Worm (Caenorhabditis elegans) whole organism, L1 larva: ENCODE results near the gene ZK1193.2.

ENCODE experiments used
- fos-1 ChIP-seq: fragments of 150-350 bp; optimal IDR thresholded peaks from 2 replicates; lab custom pipeline; 2014; ENCODE audit warnings: missing biosample characterization, missing genetic modification characterization
- unc-86 ChIP-seq: sonication (generic microtip); optimal IDR thresholded peaks from 2 replicates; lab custom pipeline; 2016; ENCODE audit warnings: missing genetic modification characterization, missing compliant biosample characterization
- vab-15 ChIP-seq: sonication (generic microtip); optimal IDR thresholded peaks from 2 replicates; lab custom pipeline; 2017; ENCODE audit warnings: missing genotype, mild to moderate bottlenecking, missing genetic modification characterization, missing compliant biosample characterization
- zag-1 ChIP-seq: fragments of 150-350 bp; optimal IDR thresholded peaks from 2 replicates; lab custom pipeline; 2014; ENCODE audit warnings: missing biosample characterization, missing genetic modification characterization

DNA sequence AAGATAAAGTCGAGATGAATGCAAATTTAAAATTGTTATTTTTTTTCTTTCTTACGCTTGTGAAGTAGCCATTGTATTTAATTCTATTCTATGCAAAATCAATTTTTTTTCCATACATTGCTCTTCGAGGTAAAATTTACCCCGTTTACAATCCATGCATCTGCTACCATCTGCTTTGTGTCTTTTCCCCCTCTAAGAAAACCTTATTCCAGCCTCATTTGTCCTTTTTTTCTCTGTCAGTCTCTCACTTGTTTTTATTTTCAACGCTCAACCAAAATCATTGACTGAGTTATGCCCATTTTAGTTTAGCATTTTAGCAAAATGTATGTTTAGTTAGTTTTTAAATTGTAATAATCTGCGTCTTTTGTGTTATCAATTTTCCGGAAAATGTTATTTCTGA, 55.5 kb downstream of the ZK1193.2 start:
- no peak for TF ChIP-seq fos-1 (tag; lab: Kevin White, UChicago)
- no peak for TF ChIP-seq vab-15 (tag; lab: Kevin White, UChicago)
- TF ChIP-seq zag-1 = no peak
- no peak for TF ChIP-seq unc-86
